3 worm cellular contexts compared by ENCODE assay signal in the genomic region with DNA sequence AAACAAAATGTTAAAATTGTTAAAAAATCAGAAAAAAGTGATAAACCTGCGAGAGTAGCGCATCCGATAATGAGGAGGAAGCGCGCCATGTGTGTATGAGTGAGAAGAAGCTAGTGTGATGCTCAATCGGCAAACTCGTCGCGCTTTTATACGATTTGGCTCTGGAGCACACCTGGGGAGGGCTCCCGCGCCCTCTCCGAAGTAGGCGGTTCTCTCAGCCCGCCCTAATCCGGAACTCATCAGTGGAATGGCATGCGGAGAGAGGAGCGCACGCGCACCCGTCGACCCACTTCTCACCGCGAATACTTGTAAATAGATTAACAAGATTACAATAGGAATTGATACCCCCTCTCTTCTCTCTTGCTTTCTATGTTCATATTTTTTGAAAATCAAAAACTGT.
TF ChIP-seq lines count a peak whose summit lies in the region.

A gene (minus strand): TSS at position 122 of the 400 bp plus-strand sequence.

TF ChIP-seq in whole organism, L3 larva, 47 proteins besides CTCF, POLR2A, EP300 and RAD21:
- TF ChIP-seq ama-1 (optimal IDR thresholded peaks at IDR 0.05; lab: Kevin White, UChicago) (no peak), pha-4 (tag; optimal IDR thresholded peaks at IDR 0.05; lab: Kevin White, UChicago) (peak; percentile 28)

TF ChIP-seq in whole organism, L4 larva, 104 proteins besides CTCF, POLR2A, EP300 and RAD21:
- no peak for TF ChIP-seq unc-39 (tag; optimal IDR thresholded peaks at IDR 0.05; lab: Kevin White, UChicago)
- TF ChIP-seq F10B5.3 (tag; optimal IDR thresholded peaks at IDR 0.05; lab: Kevin White, UChicago): no peak
- no peak for TF ChIP-seq nhr-76 (tag; optimal IDR thresholded peaks at IDR 0.05; lab: Kevin White, UChicago)
- TF ChIP-seq set-16 (GFP tag; IDR thresholded peaks at IDR 0.05; lab: Robert Waterston, UW): peak; percentile 85
- TF ChIP-seq php-3 (GFP tag; IDR thresholded peaks at IDR 0.05; lab: Robert Waterston, UW): no peak
- no peak for TF ChIP-seq nhr-77 (tag; optimal IDR thresholded peaks at IDR 0.05; lab: Kevin White, UChicago)

TF ChIP-seq in whole organism, young adult, 124 proteins besides CTCF, POLR2A, EP300 and RAD21:
- TF ChIP-seq B0019.2 (GFP tag; conservative IDR thresholded peaks at IDR 0.05; lab: Robert Waterston, UW) (no peak), lin-54 (GFP tag; optimal IDR thresholded peaks at IDR 0.05; lab: Kevin White, UChicago) (no peak), lin-40 (tag; optimal IDR thresholded peaks at IDR 0.05; lab: Kevin White, UChicago) (no peak), F52B5.7 (tag; optimal IDR thresholded peaks at IDR 0.05; lab: Kevin White, UChicago) (peak; percentile 8), T26A5.8 (tag; optimal IDR thresholded peaks at IDR 0.05; lab: Kevin White, UChicago) (no peak), zfh-2 (GFP tag; conservative IDR thresholded peaks at IDR 0.05; lab: Robert Waterston, UW) (peak; percentile 69; the same call in 1 of the 2 replicates), ets-4 (GFP tag; optimal IDR thresholded peaks at IDR 0.05; lab: Kevin White, UChicago) (no peak), rcor-1 (GFP tag; IDR thresholded peaks at IDR 0.05; lab: Robert Waterston, UW) (no peak), ccch-3 (GFP tag; optimal IDR thresholded peaks at IDR 0.05; lab: Kevin White, UChicago) (no peak), rpc-1 (optimal IDR thresholded peaks at IDR 0.05; lab: Kevin White, UChicago) (no peak), rpc-1 (tag; optimal IDR thresholded peaks at IDR 0.05; lab: Kevin White, UChicago) (no peak), ceh-79 (tag; optimal IDR thresholded peaks at IDR 0.05; lab: Kevin White, UChicago) (no peak), him-1 (tag; optimal IDR thresholded peaks at IDR 0.05; lab: Kevin White, UChicago) (no peak), K12H6.12 (tag; optimal IDR thresholded peaks at IDR 0.05; lab: Kevin White, UChicago) (no peak), snpc-1.3 (tag; optimal IDR thresholded peaks at IDR 0.05; lab: Kevin White, UChicago; ENCODE audit: insufficient read depth) (no peak), somi-1 (GFP tag; optimal IDR thresholded peaks at IDR 0.05; lab: Kevin White, UChicago) (no peak), ceh-91 (GFP tag; IDR thresholded peaks at IDR 0.05; lab: Robert Waterston, UW) (no peak), F23B12.7 (tag; optimal IDR thresholded peaks at IDR 0.05; lab: Kevin White, UChicago; ENCODE audit: insufficient read depth) (no peak), Y79H2A.3 (GFP tag; conservative IDR thresholded peaks at IDR 0.05; lab: Robert Waterston, UW) (no peak), ztf-22 (GFP tag; optimal IDR thresholded peaks at IDR 0.05; lab: Kevin White, UChicago) (no peak), egrh-3 (GFP tag; IDR thresholded peaks at IDR 0.05; lab: Robert Waterston, UW) (peak; percentile 31; the same call in 1 of the 2 replicates), repo-1 (tag; optimal IDR thresholded peaks at IDR 0.05; lab: Kevin White, UChicago) (no peak), hmg-1.2 (GFP tag; IDR thresholded peaks at IDR 0.05; lab: Robert Waterston, UW) (no peak)
